Fruit fly (Drosophila melanogaster): ENCODE results near the gene p.

p gene

dm6 chr3R:8669029-8669707 lies 1.3 kb downstream of the p start:
- TF ChIP-seq HLH106 (tag; optimal IDR thresholded peaks at IDR 0.05) (peak; percentile 96), jim (GFP tag; optimal IDR thresholded peaks at IDR 0.05) (no peak), Abd-B (GFP tag; optimal IDR thresholded peaks at IDR 0.05) (no peak), OdsH (GFP tag; optimal IDR thresholded peaks at IDR 0.05) (peak; percentile 99), usp (GFP tag; optimal IDR thresholded peaks at IDR 0.05) (no peak), pan (optimal IDR thresholded peaks at IDR 0.05) (no peak), ey (GFP tag; optimal IDR thresholded peaks at IDR 0.05) (peak; percentile 98), h (GFP tag; optimal IDR thresholded peaks at IDR 0.05) (peak; percentile 99), N (GFP tag; optimal IDR thresholded peaks at IDR 0.05) (no peak), Vsx2 (GFP tag; optimal IDR thresholded peaks at IDR 0.05; ENCODE audit: partially characterized antibody) (no peak), Hr83 (GFP tag; optimal IDR thresholded peaks at IDR 0.05; ENCODE audit: poor library complexity, severe bottlenecking) (peak; percentile 10), Jra (GFP tag; optimal IDR thresholded peaks at IDR 0.05) (peak; percentile 95), Mio (GFP tag; optimal IDR thresholded peaks at IDR 0.05) (peak; percentile 90), CG32264 (GFP tag; optimal IDR thresholded peaks at IDR 0.05) (peak; percentile 93), sv (GFP tag; optimal IDR thresholded peaks at IDR 0.05) (peak; percentile 96), psq (GFP tag; optimal IDR thresholded peaks at IDR 0.05) (peak; percentile 94), Sp1 (GFP tag; optimal IDR thresholded peaks at IDR 0.05) (peak; percentile 97), Myc (optimal IDR thresholded peaks at IDR 0.05) (peak; percentile 17), GATAd (GFP tag; optimal IDR thresholded peaks at IDR 0.05) (no peak), sage (GFP tag; optimal IDR thresholded peaks at IDR 0.05) (peak; percentile 95), foxo (GFP tag; optimal IDR thresholded peaks at IDR 0.05) (peak; percentile 92 to 99), Dif (GFP tag; optimal IDR thresholded peaks at IDR 0.05; ENCODE audit: partially characterized antibody) (peak; percentile 80), lola (GFP tag; optimal IDR thresholded peaks at IDR 0.05) (no peak), Rel (GFP tag; optimal IDR thresholded peaks at IDR 0.05) (peak; percentile 88), Rel (tag; optimal IDR thresholded peaks at IDR 0.05) (peak; percentile 86), CrebA (GFP tag; optimal IDR thresholded peaks at IDR 0.05; ENCODE audit: borderline replicate concordance) (peak; percentile 96), woc (GFP tag; optimal IDR thresholded peaks at IDR 0.05) (peak; percentile 98), Hnf4 (GFP tag; optimal IDR thresholded peaks at IDR 0.05) (peak; percentile 97), rgr (GFP tag; optimal IDR thresholded peaks at IDR 0.05) (peak; percentile 98), Hr78 (GFP tag; optimal IDR thresholded peaks at IDR 0.05) (no peak), dmrt93B (GFP tag; optimal IDR thresholded peaks at IDR 0.05) (peak; percentile 89), CG9705 (GFP tag; optimal IDR thresholded peaks at IDR 0.05) (peak; percentile 92), dl (GFP tag; optimal IDR thresholded peaks at IDR 0.05; ENCODE audit: insufficient read depth in 1 of 2, partially characterized antibody in 2 of 2) (peak in 1 of 2 experiments; percentile 16), fru (GFP tag; optimal IDR thresholded peaks at IDR 0.05) (peak; percentile 98), brk (GFP tag; optimal IDR thresholded peaks at IDR 0.05) (peak; percentile 96), tai (GFP tag; optimal IDR thresholded peaks at IDR 0.05) (no peak), dsf (GFP tag; optimal IDR thresholded peaks at IDR 0.05; ENCODE audit: borderline replicate concordance) (peak; percentile 85), br (GFP tag; optimal IDR thresholded peaks at IDR 0.05) (peak; percentile 98), Dfd (GFP tag; optimal IDR thresholded peaks at IDR 0.05) (no peak)

- TF ChIP-seq Hnf4 (GFP tag; optimal IDR thresholded peaks at IDR 0.05): no peak
- peak in 1 of 2 experiments; percentile 4 for TF ChIP-seq dl (GFP tag; optimal IDR thresholded peaks at IDR 0.05; ENCODE audit: insufficient read depth in 1 of 2, partially characterized antibody in 2 of 2)
Measured at dm6 chr3R:8668024-8668856, 2.2 kb downstream of the p start.
